Worm (Caenorhabditis elegans) whole organism, L4 larva: ENCODE results near the gene ops-1.

ENCODE experiments used
- nhr-28 ChIP-seq: fragments of 150-350 bp; optimal IDR thresholded peaks from 2 replicates; lab custom pipeline; 2014; ENCODE audit warnings: missing biosample characterization, missing genetic modification characterization
- zfp-2 ChIP-seq: sonication (generic microtip); optimal IDR thresholded peaks from 2 replicates; lab custom pipeline; 2016; ENCODE audit warnings: mild to moderate bottlenecking, missing genetic modification characterization, missing compliant biosample characterization
- ztf-11 ChIP-seq: fragments of 150-350 bp; optimal IDR thresholded peaks from 2 replicates; lab custom pipeline; 2014; ENCODE audit warnings: missing biosample characterization, missing genetic modification characterization

DNA sequence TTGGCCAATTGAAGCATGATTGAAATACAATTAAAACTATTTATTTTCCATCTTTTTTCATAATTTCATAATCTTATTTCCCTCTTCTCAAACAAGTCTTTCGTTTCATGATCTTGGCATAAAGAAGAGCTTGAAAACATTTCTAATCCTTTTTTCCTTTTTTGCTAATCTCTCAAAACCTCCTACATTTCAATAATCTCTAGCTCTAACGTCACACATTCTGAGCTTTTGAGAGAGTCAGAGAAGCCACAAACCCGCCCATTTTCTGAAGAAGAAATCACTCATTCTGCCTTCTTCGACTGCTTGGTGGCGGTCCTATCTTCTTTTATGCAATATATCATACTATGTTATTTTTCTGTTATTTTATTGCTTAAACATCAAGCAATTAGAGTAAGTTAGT, 34.6 kb downstream of the ops-1 start, which contains the start of gene F58F9.1:
- TF ChIP-seq ztf-11 (tag; lab: Kevin White, UChicago) (no peak), nhr-28 (tag; lab: Kevin White, UChicago) (no peak), zfp-2 (tag; lab: Kevin White, UChicago) (no peak)
